Fruit fly (Drosophila melanogaster): ENCODE results near the gene CG33263.

The CG33263 gene

DNA sequence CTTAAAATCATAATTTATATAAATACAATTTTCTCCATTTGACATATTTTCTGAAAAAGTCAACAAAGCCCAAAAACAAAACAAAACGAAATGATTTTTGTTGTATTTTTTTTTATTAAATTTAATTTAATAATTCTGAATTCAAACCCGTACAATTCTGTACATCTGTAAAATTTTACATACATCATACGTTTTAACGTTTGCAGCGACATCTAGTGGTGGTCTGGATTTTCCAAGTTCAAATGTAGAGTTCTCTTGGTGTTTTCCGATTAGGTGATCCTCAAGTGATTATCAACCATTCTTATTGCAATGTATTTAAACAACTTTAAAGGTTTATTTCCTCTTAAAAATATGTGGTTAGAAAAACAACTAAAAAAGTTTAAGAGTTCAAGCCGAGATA is 13.0 kb downstream of the CG33263 start (continued):
- TF ChIP-seq CG34224 (GFP tag; IDR thresholded peaks at IDR 0.05; ENCODE audit: partially characterized antibody) (no peak), Nf-YA (GFP tag; IDR thresholded peaks at IDR 0.05) (no peak), btn (GFP tag; optimal IDR thresholded peaks at IDR 0.05) (no peak), tap (tag; optimal IDR thresholded peaks at IDR 0.05) (no peak), twi (tag; optimal IDR thresholded peaks at IDR 0.05) (peak; percentile 6), CG1647 (GFP tag; optimal IDR thresholded peaks at IDR 0.05) (peak; percentile 20), zen2 (GFP tag; IDR thresholded peaks at IDR 0.05; ENCODE audit: partially characterized antibody) (no peak), kay (GFP tag; optimal IDR thresholded peaks at IDR 0.05) (peak; percentile 21), mam (GFP tag; optimal IDR thresholded peaks at IDR 0.05) (peak; percentile 43), NfI (GFP tag; optimal IDR thresholded peaks at IDR 0.05) (peak; percentile 32), HLHmδ (GFP tag; optimal IDR thresholded peaks at IDR 0.05) (no peak), stwl (tag; optimal IDR thresholded peaks at IDR 0.05) (peak; percentile 61), grau (tag; optimal IDR thresholded peaks at IDR 0.05) (peak; percentile 37), pita (GFP tag; optimal IDR thresholded peaks at IDR 0.05) (peak; percentile 50), CG7745 (tag; optimal IDR thresholded peaks at IDR 0.05) (no peak), CG8089 (GFP tag; optimal IDR thresholded peaks at IDR 0.05) (peak; percentile 14), ken (GFP tag; IDR thresholded peaks at IDR 0.05) (no peak), CG2678 (tag; optimal IDR thresholded peaks at IDR 0.05) (no peak), dpn (GFP tag; optimal IDR thresholded peaks at IDR 0.05) (peak; percentile 24 to 63), Mad (GFP tag; optimal IDR thresholded peaks at IDR 0.05) (peak; percentile 14), kni (GFP tag; optimal IDR thresholded peaks at IDR 0.05) (no peak), CG13775 (GFP tag; optimal IDR thresholded peaks at IDR 0.05) (no peak), pan (optimal IDR thresholded peaks at IDR 0.05) (no peak), pan (GFP tag; optimal IDR thresholded peaks at IDR 0.05 in 1 of 2, IDR thresholded peaks at IDR 0.05 in 1 of 2) (no peak), zfh1 (GFP tag; IDR thresholded peaks at IDR 0.05) (peak; percentile 15; the same call in 1 of the 3 replicates), CG4424 (GFP tag; optimal IDR thresholded peaks at IDR 0.05) (peak; percentile 26), CG8388 (GFP tag; optimal IDR thresholded peaks at IDR 0.05) (peak; percentile 16), slbo (GFP tag; IDR thresholded peaks at IDR 0.05) (peak; percentile 64; the same call in 1 of the 2 replicates), al (GFP tag; IDR thresholded peaks at IDR 0.05) (no peak), CG1024 (GFP tag; IDR thresholded peaks at IDR 0.05) (no peak), CG7987 (GFP tag; optimal IDR thresholded peaks at IDR 0.05) (no peak), ems (GFP tag; optimal IDR thresholded peaks at IDR 0.05) (no peak), CG14860 (GFP tag; IDR thresholded peaks at IDR 0.05; ENCODE audit: partially characterized antibody) (no peak), nmo (GFP tag; optimal IDR thresholded peaks at IDR 0.05) (peak; percentile 58), mld (GFP tag; IDR thresholded peaks at IDR 0.05; ENCODE audit: partially characterized antibody) (no peak), gfzf (GFP tag; optimal IDR thresholded peaks at IDR 0.05) (peak; percentile 7), HLH4C (GFP tag; IDR thresholded peaks at IDR 0.05; ENCODE audit: partially characterized antibody) (no peak), Atf6 (GFP tag; IDR thresholded peaks at IDR 0.05) (no peak), B-H1 (GFP tag; IDR thresholded peaks at IDR 0.05) (no peak), CG4820 (GFP tag; optimal IDR thresholded peaks at IDR 0.05) (peak; percentile 41), CG7372 (GFP tag; IDR thresholded peaks at IDR 0.05) (no peak), bigmax (GFP tag; optimal IDR thresholded peaks at IDR 0.05) (no peak), dysf (GFP tag; IDR thresholded peaks at IDR 0.05) (no peak), shn (GFP tag; optimal IDR thresholded peaks at IDR 0.05) (no peak), Rx (GFP tag; IDR thresholded peaks at IDR 0.05) (no peak), CG18262 (tag; optimal IDR thresholded peaks at IDR 0.05) (peak; percentile 37), p53 (GFP tag; optimal IDR thresholded peaks at IDR 0.05) (no peak), CTCF (GFP tag; optimal IDR thresholded peaks at IDR 0.05) (peak; percentile 99), MBD-R2 (GFP tag; IDR thresholded peaks at IDR 0.05) (peak; percentile 17; the same call in 1 of the 2 replicates), CG16863 (GFP tag; optimal IDR thresholded peaks at IDR 0.05) (peak; percentile 8), Ada2b (GFP tag; IDR thresholded peaks at IDR 0.05) (no peak), bowl (GFP tag; IDR thresholded peaks at IDR 0.05) (no peak), Med (GFP tag) (peak; percentile 90)
